Worm (Caenorhabditis elegans): ENCODE data around the gene R11H6.5.

- TF ChIP-seq lir-3 (tag; optimal IDR thresholded peaks at IDR 0.05) (no peak), jun-1 (tag; optimal IDR thresholded peaks at IDR 0.05) (no peak), snpc-1.2 (GFP tag; IDR thresholded peaks at IDR 0.05) (no peak), daf-19 (GFP tag; conservative IDR thresholded peaks at IDR 0.05) (no peak), unc-130 (GFP tag; optimal IDR thresholded peaks at IDR 0.05) (no peak), pha-4 (GFP tag; IDR thresholded peaks at IDR 0.05) (no peak), pha-4 (tag; optimal IDR thresholded peaks at IDR 0.05) (no peak), ama-1 (optimal IDR thresholded peaks at IDR 0.05) (no peak), zip-2 (tag; optimal IDR thresholded peaks at IDR 0.05) (no peak)
These were observed 44.9 kb upstream of the R11H6.5 start for ce11 chrV:14656970-14657369.

All from whole organism, L4 larva.